Worm (Caenorhabditis elegans): Measurements from ENCODE around the gene C11G6.2.

The C11G6.2 gene

DNA sequence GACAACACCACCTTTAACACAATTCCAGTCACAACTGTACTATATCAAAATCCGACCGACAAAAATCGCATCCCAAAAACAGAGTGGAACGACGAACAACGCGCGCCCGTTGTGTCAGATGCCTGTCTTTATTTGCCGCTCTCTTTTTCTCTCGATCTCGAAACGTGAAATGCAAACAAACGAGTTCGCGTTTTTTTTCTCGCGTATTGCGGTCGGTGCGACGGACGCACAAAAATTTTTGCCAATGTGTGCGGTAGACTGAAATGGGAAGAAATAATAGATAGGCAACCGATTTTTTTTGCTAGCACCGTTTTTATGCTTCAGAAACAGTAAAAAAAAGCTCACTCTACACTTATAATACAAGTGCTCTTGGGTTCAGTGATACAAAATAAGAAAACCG, 31.3 kb upstream of the C11G6.2 start:
- TF ChIP-seq unc-39 (tag; optimal IDR thresholded peaks at IDR 0.05) (no peak), nhr-129 (tag; optimal IDR thresholded peaks at IDR 0.05) (peak; percentile 6)

DNA sequence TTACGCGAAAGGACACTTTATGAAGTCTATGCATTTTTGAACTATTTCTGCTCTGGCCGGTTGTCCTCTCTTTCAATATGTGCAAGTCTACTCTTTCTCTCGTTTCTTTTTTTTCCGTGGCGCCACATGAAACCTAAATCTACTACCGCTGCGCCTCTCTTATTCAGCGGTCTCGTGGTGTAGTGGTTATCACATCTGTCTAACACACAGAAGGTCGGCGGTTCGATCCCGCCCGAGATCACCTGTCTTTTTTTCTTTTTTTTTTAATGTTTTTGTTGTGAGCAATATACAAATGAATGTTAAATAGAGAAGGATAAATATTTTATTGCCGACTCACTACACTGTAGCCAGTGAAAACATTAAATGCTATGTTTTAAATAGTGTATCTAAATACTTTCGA, 30.3 kb upstream of the C11G6.2 start:
- TF ChIP-seq lin-11 (tag; optimal IDR thresholded peaks at IDR 0.05) (peak; percentile 26), crh-2 (tag; optimal IDR thresholded peaks at IDR 0.05) (peak; percentile 67), sem-4 (tag; optimal IDR thresholded peaks at IDR 0.05) (no peak), egl-27 (tag; optimal IDR thresholded peaks at IDR 0.05) (peak; percentile 35), mdl-1 (tag; optimal IDR thresholded peaks at IDR 0.05) (peak in 1 of 2 experiments; percentile 8), alr-1 (tag; optimal IDR thresholded peaks at IDR 0.05) (no peak), nhr-6 (tag; optimal IDR thresholded peaks at IDR 0.05) (no peak), zag-1 (tag; optimal IDR thresholded peaks at IDR 0.05) (no peak), nhr-25 (tag; optimal IDR thresholded peaks at IDR 0.05) (peak; percentile 16), blmp-1 (tag; optimal IDR thresholded peaks at IDR 0.05; ENCODE audit: insufficient read depth) (no peak), gmeb-1 (tag; optimal IDR thresholded peaks at IDR 0.05) (peak; percentile 51), nhr-21 (tag; optimal IDR thresholded peaks at IDR 0.05) (peak; percentile 14), dmd-4 (tag; optimal IDR thresholded peaks at IDR 0.05) (no peak), Y55F3AM.14 (GFP tag; optimal IDR thresholded peaks at IDR 0.05) (no peak), lin-13 (GFP tag; optimal IDR thresholded peaks at IDR 0.05) (peak; percentile 64), sma-3 (GFP tag; optimal IDR thresholded peaks at IDR 0.05) (peak; percentile 45), C34F6.9 (tag; optimal IDR thresholded peaks at IDR 0.05) (peak; percentile 31), fos-1 (tag; optimal IDR thresholded peaks at IDR 0.05) (peak; percentile 34), R02D3.7 (tag; optimal IDR thresholded peaks at IDR 0.05) (no peak), nhr-129 (tag; optimal IDR thresholded peaks at IDR 0.05) (peak; percentile 66), sma-9 (GFP tag; optimal IDR thresholded peaks at IDR 0.05) (peak; percentile 69), sma-9 (tag; optimal IDR thresholded peaks at IDR 0.05) (no peak), ceh-82 (tag; optimal IDR thresholded peaks at IDR 0.05) (peak; percentile 14), nhr-23 (tag; optimal IDR thresholded peaks at IDR 0.05) (no peak), elt-3 (tag; optimal IDR thresholded peaks at IDR 0.05) (no peak), ztf-4 (tag; optimal IDR thresholded peaks at IDR 0.05) (peak; percentile 15), ama-1 (optimal IDR thresholded peaks at IDR 0.05) (no peak), nhr-10 (tag; optimal IDR thresholded peaks at IDR 0.05) (no peak), nhr-12 (tag; optimal IDR thresholded peaks at IDR 0.05) (no peak), ztf-1 (GFP tag; conservative IDR thresholded peaks at IDR 0.05) (no peak), nhr-77 (tag; optimal IDR thresholded peaks at IDR 0.05) (no peak), aly-2 (tag; optimal IDR thresholded peaks at IDR 0.05) (no peak), F13H6.1 (tag; optimal IDR thresholded peaks at IDR 0.05) (peak; percentile 57), mab-5 (tag; optimal IDR thresholded peaks at IDR 0.05) (peak; percentile 21), unc-62 (GFP tag; optimal IDR thresholded peaks at IDR 0.05) (no peak), nhr-11 (tag; optimal IDR thresholded peaks at IDR 0.05) (no peak), skn-1 (tag; optimal IDR thresholded peaks at IDR 0.05) (no peak), peb-1 (tag; optimal IDR thresholded peaks at IDR 0.05) (no peak), ZK546.5 (tag; optimal IDR thresholded peaks at IDR 0.05) (no peak), ceh-16 (tag; optimal IDR thresholded peaks at IDR 0.05) (no peak), unc-39 (tag; optimal IDR thresholded peaks at IDR 0.05) (no peak), snpc-4 (tag; optimal IDR thresholded peaks at IDR 0.05) (peak; percentile 18), lsy-2 (tag; optimal IDR thresholded peaks at IDR 0.05) (peak; percentile 15 to 51), ztf-11 (tag; optimal IDR thresholded peaks at IDR 0.05) (no peak), mbf-1 (tag; optimal IDR thresholded peaks at IDR 0.05) (no peak), nhr-237 (tag; optimal IDR thresholded peaks at IDR 0.05) (no peak), elt-1 (tag; optimal IDR thresholded peaks at IDR 0.05) (no peak), unc-55 (GFP tag; optimal IDR thresholded peaks at IDR 0.05) (peak; percentile 70), lin-39 (tag; optimal IDR thresholded peaks at IDR 0.05) (no peak)
